Worm (Caenorhabditis elegans) whole organism, L3 larva: ENCODE results near the gene F56D6.9.

ENCODE experiments used
- ama-1 ChIP-seq: fragments of 150-350 bp; optimal IDR thresholded peaks from 2 replicates; lab custom pipeline; 2018
- egl-27 ChIP-seq: sonication (generic microtip); optimal IDR thresholded peaks from 4 replicates; lab custom pipeline; 2017; ENCODE audit warnings: missing biosample characterization, missing genetic modification reagents, missing genetic modification characterization
- elt-1 ChIP-seq: fragments of 150-350 bp; optimal IDR thresholded peaks from 2 replicates; lab custom pipeline; 2014; ENCODE audit warnings: missing biosample characterization, missing genetic modification characterization
- nhr-12 ChIP-seq: fragments of 150-350 bp; optimal IDR thresholded peaks from 2 replicates; lab custom pipeline; 2014; ENCODE audit warnings: missing biosample characterization, missing genetic modification characterization
- nhr-28 ChIP-seq: fragments of 150-350 bp; optimal IDR thresholded peaks from 2 replicates; lab custom pipeline; 2014; ENCODE audit warnings: missing biosample characterization, missing genetic modification characterization
- nhr-76 ChIP-seq: fragments of 150-350 bp; sonication (generic microtip); optimal IDR thresholded peaks from 5 replicates; lab custom pipeline; 2014; ENCODE audit warnings: missing biosample characterization, missing genetic modification characterization
- nhr-77 ChIP-seq: fragments of 150-350 bp; optimal IDR thresholded peaks from 2 replicates; lab custom pipeline; 2014; ENCODE audit warnings: missing biosample characterization, missing genetic modification characterization
- zag-1 ChIP-seq: fragments of 150-350 bp; optimal IDR thresholded peaks from 2 replicates; lab custom pipeline; 2014; ENCODE audit warnings: missing biosample characterization, missing genetic modification characterization

DNA sequence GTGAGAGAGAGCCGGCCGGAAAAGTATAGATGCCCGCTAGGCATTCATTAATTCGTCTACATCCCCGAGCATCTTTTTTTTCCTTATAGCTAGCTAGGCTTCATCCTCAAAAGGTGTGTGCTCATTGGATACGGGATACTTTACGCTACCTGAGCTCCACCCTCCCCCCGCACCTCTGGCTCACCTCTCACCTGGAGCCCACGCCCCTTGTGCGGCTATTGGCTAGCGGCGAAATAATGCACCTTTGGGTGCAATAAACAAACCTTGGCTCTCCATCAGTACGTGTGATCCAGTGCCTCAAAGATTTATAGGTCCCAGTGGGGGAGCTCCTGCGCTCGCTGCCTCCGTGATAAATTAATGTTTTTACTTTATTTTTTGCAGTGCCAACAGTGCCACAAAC lies 35.9 kb upstream of the F56D6.9 start:
- no peak for TF ChIP-seq nhr-28 (tag; lab: Kevin White, UChicago)
- TF ChIP-seq ama-1 (lab: Kevin White, UChicago) = no peak
- no peak for TF ChIP-seq elt-1 (tag; lab: Kevin White, UChicago)
- TF ChIP-seq nhr-76 (tag; lab: Kevin White, UChicago) = no peak
- no peak for TF ChIP-seq egl-27 (tag; lab: Kevin White, UChicago)
- no peak for TF ChIP-seq nhr-77 (tag; lab: Kevin White, UChicago)
- TF ChIP-seq nhr-12 (tag; lab: Kevin White, UChicago) = no peak
- no peak for TF ChIP-seq zag-1 (tag; lab: Kevin White, UChicago)
